2 worm cellular contexts compared by ENCODE assay signal in the genomic region with DNA sequence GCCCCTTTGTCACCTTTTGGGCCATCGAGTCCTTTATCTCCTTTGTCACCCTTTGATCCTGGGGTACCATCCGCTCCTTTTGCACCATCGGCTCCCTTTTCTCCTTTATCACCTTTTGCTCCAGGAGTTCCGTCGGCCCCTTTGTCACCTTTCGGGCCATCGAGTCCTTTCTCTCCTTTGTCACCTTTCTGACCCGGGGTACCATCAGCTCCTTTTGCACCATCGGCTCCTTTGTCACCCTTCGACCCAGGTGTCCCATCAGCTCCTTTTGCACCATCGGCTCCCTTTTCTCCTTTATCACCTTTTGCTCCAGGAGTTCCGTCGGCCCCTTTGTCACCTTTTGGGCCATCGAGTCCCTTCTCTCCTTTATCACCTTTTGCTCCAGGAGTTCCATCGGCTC.
TF ChIP-seq lines count a peak whose summit lies in the region.

No protein-coding gene starts in this region.

TF ChIP-seq in whole organism, L4 larva, 104 proteins besides CTCF, POLR2A, EP300 and RAD21:
- TF ChIP-seq set-16 (GFP tag; IDR thresholded peaks at IDR 0.05; lab: Robert Waterston, UW), result peak; percentile 74
- 0 out of 2 replicates have a peak, but pooled peaks have one; percentile 8 for TF ChIP-seq Y105C5A.15 (GFP tag; IDR thresholded peaks at IDR 0.05; lab: Robert Waterston, UW)

TF ChIP-seq in whole organism, midembryonic, 9 proteins besides CTCF, POLR2A, EP300 and RAD21:
- TF ChIP-seq klf-2 (GFP tag; conservative IDR thresholded peaks at IDR 0.05; lab: Robert Waterston, UW), result peak; percentile 67; the same call in 1 of the 2 replicates
TF ChIP-seq in whole organism, midembryonic: peak in this region for 1; not testable (repeated sequence) for 8.
